Fruit fly (Drosophila melanogaster): ENCODE data around the gene CG42594.

The CG42594 gene

dm6 chrX:4908926-4909432 lies 68.3 kb downstream of the CG42594 start, which contains the start of gene CG32772 (continued):
- TF ChIP-seq Chrac-16 (GFP tag; optimal IDR thresholded peaks at IDR 0.05): no peak
- TF ChIP-seq Ada2b (GFP tag; IDR thresholded peaks at IDR 0.05): no peak
- TF ChIP-seq CG2199 (GFP tag; IDR thresholded peaks at IDR 0.05): no peak
- TF ChIP-seq dysf (GFP tag; IDR thresholded peaks at IDR 0.05): no peak
- TF ChIP-seq Mad (GFP tag; optimal IDR thresholded peaks at IDR 0.05): no peak
- peak; percentile 31 for TF ChIP-seq zf30C (GFP tag; optimal IDR thresholded peaks at IDR 0.05)
- TF ChIP-seq CG7271 (tag; optimal IDR thresholded peaks at IDR 0.05): no peak
- no peak for TF ChIP-seq CG7839 (tag; optimal IDR thresholded peaks at IDR 0.05)
- no peak for TF ChIP-seq Atf-2 (GFP tag; optimal IDR thresholded peaks at IDR 0.05)
- no peak for TF ChIP-seq Trl (optimal IDR thresholded peaks at IDR 0.05)
- no peak for TF ChIP-seq Trl (GFP tag; optimal IDR thresholded peaks at IDR 0.05)
- no peak for TF ChIP-seq CG12744 (GFP tag; optimal IDR thresholded peaks at IDR 0.05)
- TF ChIP-seq ranshi (GFP tag; IDR thresholded peaks at IDR 0.05): no peak
- TF ChIP-seq HLH54F (GFP tag; optimal IDR thresholded peaks at IDR 0.05): no peak
- no peak for TF ChIP-seq CG7745 (tag; optimal IDR thresholded peaks at IDR 0.05)
- no peak for TF ChIP-seq eve (GFP tag; optimal IDR thresholded peaks at IDR 0.05)
- TF ChIP-seq CG3163 (GFP tag; optimal IDR thresholded peaks at IDR 0.05): no peak
- TF ChIP-seq CG13123 (GFP tag; optimal IDR thresholded peaks at IDR 0.05): no peak
- no peak for TF ChIP-seq NC2α (GFP tag; optimal IDR thresholded peaks at IDR 0.05)
- TF ChIP-seq Drgx (GFP tag; IDR thresholded peaks at IDR 0.05): peak; percentile 97
- peak; percentile 89 for TF ChIP-seq bbx (GFP tag; IDR thresholded peaks at IDR 0.05; ENCODE audit: partially characterized antibody)
- TF ChIP-seq BtbVII (GFP tag; optimal IDR thresholded peaks at IDR 0.05): no peak
- no peak for TF ChIP-seq CG15601 (tag; optimal IDR thresholded peaks at IDR 0.05)
- TF ChIP-seq CG17328 (GFP tag; IDR thresholded peaks at IDR 0.05): no peak
- no peak for TF ChIP-seq H15 (GFP tag; IDR thresholded peaks at IDR 0.05)
- TF ChIP-seq nerfin-2 (GFP tag; IDR thresholded peaks at IDR 0.05; ENCODE audit: partially characterized antibody): peak; percentile 88
- no peak for TF ChIP-seq jing (GFP tag; optimal IDR thresholded peaks at IDR 0.05)
- no peak for TF ChIP-seq CG2202 (tag; optimal IDR thresholded peaks at IDR 0.05)
- TF ChIP-seq CG16779 (GFP tag; IDR thresholded peaks at IDR 0.05): no peak
- TF ChIP-seq p53 (GFP tag; optimal IDR thresholded peaks at IDR 0.05): no peak
- TF ChIP-seq CG15073 (GFP tag; optimal IDR thresholded peaks at IDR 0.05): no peak
- no peak for TF ChIP-seq kni (GFP tag; optimal IDR thresholded peaks at IDR 0.05)
- no peak for TF ChIP-seq gt (GFP tag; IDR thresholded peaks at IDR 0.05)
- no peak for TF ChIP-seq Pdp1 (GFP tag; optimal IDR thresholded peaks at IDR 0.05)
- no peak for TF ChIP-seq CG9817 (tag; optimal IDR thresholded peaks at IDR 0.05)
- no peak for TF ChIP-seq tio (GFP tag; optimal IDR thresholded peaks at IDR 0.05)
- TF ChIP-seq Eip74EF (GFP tag; optimal IDR thresholded peaks at IDR 0.05): no peak
- no peak for TF ChIP-seq gsb (GFP tag; IDR thresholded peaks at IDR 0.05)
- TF ChIP-seq fru (optimal IDR thresholded peaks at IDR 0.05): no peak
- no peak for TF ChIP-seq ase (GFP tag; IDR thresholded peaks at IDR 0.05)
- no peak for TF ChIP-seq CG8924 (tag; optimal IDR thresholded peaks at IDR 0.05)
- TF ChIP-seq Neu2 (GFP tag; optimal IDR thresholded peaks at IDR 0.05; ENCODE audit: borderline replicate concordance): no peak
- no peak for TF ChIP-seq sr (GFP tag; IDR thresholded peaks at IDR 0.05)
- TF ChIP-seq Spps (tag; optimal IDR thresholded peaks at IDR 0.05): no peak
- no peak for TF ChIP-seq tup (GFP tag; optimal IDR thresholded peaks at IDR 0.05)
- no peak for TF ChIP-seq CG12236 (GFP tag; optimal IDR thresholded peaks at IDR 0.05)
- TF ChIP-seq CG6272 (GFP tag; IDR thresholded peaks at IDR 0.05): no peak
- no peak for TF ChIP-seq nerfin-1 (tag; optimal IDR thresholded peaks at IDR 0.05)
- no peak for TF ChIP-seq crp (GFP tag; optimal IDR thresholded peaks at IDR 0.05)
- no peak for TF ChIP-seq Fer2 (tag; optimal IDR thresholded peaks at IDR 0.05)
- no peak for TF ChIP-seq CG1602 (GFP tag; optimal IDR thresholded peaks at IDR 0.05)
- no peak for TF ChIP-seq CG7556 (GFP tag; optimal IDR thresholded peaks at IDR 0.05)

Data from whole organism, embryonic.